Fruit fly (Drosophila melanogaster): ENCODE results near the gene CG6310.

CG6310 gene

dm6 chr3L:11074043-11074853 lies 4.6 kb upstream of the CG6310 start, which contains the start of the genes Pfdn2 and Noc1:
Gene Pfdn2 (minus strand): TSS chr3L:11074388.
Gene Noc1 (plus strand): TSS chr3L:11074769.
- TF ChIP-seq CG8478 (optimal IDR thresholded peaks at IDR 0.05) (no peak), usp (GFP tag; optimal IDR thresholded peaks at IDR 0.05) (no peak), pan (optimal IDR thresholded peaks at IDR 0.05) (no peak), psq (optimal IDR thresholded peaks at IDR 0.05) (no peak), EcR (GFP tag; optimal IDR thresholded peaks at IDR 0.05) (no peak), Dll (optimal IDR thresholded peaks at IDR 0.05) (no peak)

- TF ChIP-seq psq (optimal IDR thresholded peaks at IDR 0.05): no peak
- no peak for TF ChIP-seq Dll (optimal IDR thresholded peaks at IDR 0.05)
- TF ChIP-seq EcR (GFP tag; optimal IDR thresholded peaks at IDR 0.05): no peak
- no peak for TF ChIP-seq usp (GFP tag; optimal IDR thresholded peaks at IDR 0.05)
These were observed 1.4 kb upstream of the CG6310 start for dm6 chr3L:11071057-11071456.

- TF ChIP-seq usp (GFP tag; optimal IDR thresholded peaks at IDR 0.05) (no peak), pan (optimal IDR thresholded peaks at IDR 0.05) (no peak), Dll (optimal IDR thresholded peaks at IDR 0.05) (no peak), CG8478 (optimal IDR thresholded peaks at IDR 0.05) (no peak), psq (optimal IDR thresholded peaks at IDR 0.05) (no peak), EcR (GFP tag; optimal IDR thresholded peaks at IDR 0.05) (no peak)
These were observed 749 bp upstream of the CG6310 start, which contains the start of gene Mocs1 for dm6 chr3L:11070372-11070854. Gene Mocs1 (plus strand): TSS chr3L:11070526.

DNA sequence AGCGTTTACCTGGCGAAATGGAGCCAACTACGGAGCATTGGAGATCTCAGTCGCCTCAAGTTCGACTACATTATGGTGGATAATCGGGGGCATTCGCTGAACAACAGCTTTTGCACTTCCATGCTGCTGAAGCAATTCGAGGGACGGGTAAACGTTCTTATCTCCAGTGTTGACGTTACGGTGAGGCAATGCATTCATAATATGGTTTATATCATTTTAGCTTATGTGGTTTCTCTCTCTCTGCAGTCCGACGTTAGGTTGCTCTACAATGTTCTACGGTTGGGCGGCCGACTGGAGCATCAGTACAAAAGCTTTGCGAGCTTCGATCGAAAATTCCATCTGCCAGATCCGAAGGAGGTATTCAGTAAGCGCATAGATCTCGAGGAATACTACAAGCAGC lies 3.8 kb downstream of the CG6310 start:
- TF ChIP-seq usp (GFP tag; optimal IDR thresholded peaks at IDR 0.05): no peak
- no peak for TF ChIP-seq EcR (GFP tag; optimal IDR thresholded peaks at IDR 0.05)
- TF ChIP-seq psq (optimal IDR thresholded peaks at IDR 0.05): no peak

DNA sequence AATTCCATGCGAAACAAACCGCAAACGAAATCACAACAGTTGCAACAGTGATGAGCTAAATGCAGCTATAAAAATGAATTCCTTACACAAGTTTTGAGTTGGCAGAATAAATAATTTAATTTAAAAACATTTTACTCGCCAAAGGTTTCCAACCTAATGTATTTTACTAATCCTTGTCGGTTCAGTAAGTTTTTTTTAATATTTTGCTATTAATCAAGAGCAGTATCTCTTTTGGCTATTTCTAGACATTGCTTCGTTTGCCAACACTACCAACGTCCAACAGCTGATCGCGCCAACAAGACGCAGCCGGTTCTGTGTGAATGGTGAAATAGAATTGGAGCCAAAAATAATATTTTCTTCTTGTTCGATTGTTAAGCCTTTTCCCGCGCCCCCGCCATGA lies 5.0 kb downstream of the CG6310 start, which contains the start of the genes CG32075, CG45101 and SuUR:
Gene CG32075 (minus strand): TSS at position 253 of the 400 bp plus-strand sequence.
Gene CG45101 (plus strand): TSS at position 303 of the 400 bp plus-strand sequence.
Gene SuUR (plus strand): TSS at position 303 of the 400 bp plus-strand sequence.
- TF ChIP-seq CG8478 (optimal IDR thresholded peaks at IDR 0.05) (no peak), pan (optimal IDR thresholded peaks at IDR 0.05) (no peak), psq (optimal IDR thresholded peaks at IDR 0.05) (no peak), EcR (GFP tag; optimal IDR thresholded peaks at IDR 0.05) (no peak), Dll (optimal IDR thresholded peaks at IDR 0.05) (no peak), usp (GFP tag; optimal IDR thresholded peaks at IDR 0.05) (no peak)

- no peak for TF ChIP-seq usp (GFP tag; optimal IDR thresholded peaks at IDR 0.05)
- no peak for TF ChIP-seq CG8478 (optimal IDR thresholded peaks at IDR 0.05)
- no peak for TF ChIP-seq EcR (GFP tag; optimal IDR thresholded peaks at IDR 0.05)
- TF ChIP-seq Dll (optimal IDR thresholded peaks at IDR 0.05): no peak
- no peak for TF ChIP-seq psq (optimal IDR thresholded peaks at IDR 0.05)
- TF ChIP-seq pan (optimal IDR thresholded peaks at IDR 0.05): no peak
These were observed 7.2 kb downstream of the CG6310 start, which contains the start of gene CG32069 for dm6 chr3L:11062441-11062840. Gene CG32069 (minus strand): TSS chr3L:11062614.

dm6 chr3L:11061200-11061599 lies 8.5 kb downstream of the CG6310 start, which contains the start of the genes CG6321 and Blos2:
Gene CG6321 (minus strand): TSS chr3L:11061224.
Gene Blos2 (plus strand): TSS chr3L:11061571.
- TF ChIP-seq usp (GFP tag; optimal IDR thresholded peaks at IDR 0.05): no peak
- TF ChIP-seq pan (optimal IDR thresholded peaks at IDR 0.05): peak; percentile 87

DNA sequence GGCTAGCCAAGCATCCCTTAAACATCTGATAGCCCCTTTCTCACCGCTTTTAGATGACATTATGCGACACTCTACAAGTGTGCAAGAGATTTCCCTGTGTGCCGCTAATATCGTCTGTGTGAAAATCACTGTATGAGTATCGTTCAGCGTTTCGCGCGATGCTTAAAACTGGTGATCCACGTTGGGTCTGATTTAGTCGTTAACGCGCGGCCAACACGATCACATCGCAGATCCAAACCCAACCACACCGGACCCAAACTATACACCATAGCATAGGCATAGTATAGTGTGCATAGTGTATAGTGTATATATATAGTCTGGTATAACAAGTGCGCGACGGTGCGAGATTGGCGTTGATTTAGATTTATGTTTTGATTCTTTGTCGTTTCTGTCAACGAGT lies 15.8 kb downstream of the CG6310 start, which contains the start of gene CG7888:
Gene CG7888 (plus strand): TSS at position 193 of the 400 bp plus-strand sequence.
- TF ChIP-seq pan (optimal IDR thresholded peaks at IDR 0.05): no peak
- TF ChIP-seq CG8478 (optimal IDR thresholded peaks at IDR 0.05): no peak
- no peak for TF ChIP-seq EcR (GFP tag; optimal IDR thresholded peaks at IDR 0.05)
- TF ChIP-seq psq (optimal IDR thresholded peaks at IDR 0.05): no peak
- no peak for TF ChIP-seq Dll (optimal IDR thresholded peaks at IDR 0.05)
- TF ChIP-seq usp (GFP tag; optimal IDR thresholded peaks at IDR 0.05): no peak

dm6 chr3L:11052760-11053259 lies 16.9 kb downstream of the CG6310 start:
- TF ChIP-seq CG8478 (optimal IDR thresholded peaks at IDR 0.05) (no peak), usp (GFP tag; optimal IDR thresholded peaks at IDR 0.05) (no peak), EcR (GFP tag; optimal IDR thresholded peaks at IDR 0.05) (no peak)

DNA sequence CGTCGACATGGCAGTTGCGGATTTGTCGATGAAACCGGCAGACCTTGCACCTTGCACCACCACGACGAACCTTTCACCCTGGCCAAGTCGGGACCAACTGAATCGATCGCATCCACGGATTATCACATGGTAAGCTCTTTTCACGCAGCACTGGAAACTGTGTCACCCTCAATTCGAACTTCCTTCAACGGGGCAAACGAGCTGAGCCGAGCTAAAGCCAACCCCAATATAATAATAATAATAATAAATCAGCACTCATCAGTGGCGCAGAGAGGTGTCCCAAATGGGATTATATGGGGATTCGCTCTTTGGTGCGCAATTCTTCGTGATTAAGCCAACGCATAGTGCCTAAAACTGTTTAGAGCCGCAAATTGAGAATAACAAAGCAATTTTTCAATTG lies 18.4 kb downstream of the CG6310 start, which contains the start of gene CG43693:
Gene CG43693 (minus strand): TSS at position 101 of the 400 bp plus-strand sequence.
- TF ChIP-seq CG8478 (optimal IDR thresholded peaks at IDR 0.05): no peak
- TF ChIP-seq psq (optimal IDR thresholded peaks at IDR 0.05): no peak
- TF ChIP-seq Dll (optimal IDR thresholded peaks at IDR 0.05): no peak
- no peak for TF ChIP-seq usp (GFP tag; optimal IDR thresholded peaks at IDR 0.05)
- TF ChIP-seq EcR (GFP tag; optimal IDR thresholded peaks at IDR 0.05): no peak
- no peak for TF ChIP-seq pan (optimal IDR thresholded peaks at IDR 0.05)

DNA sequence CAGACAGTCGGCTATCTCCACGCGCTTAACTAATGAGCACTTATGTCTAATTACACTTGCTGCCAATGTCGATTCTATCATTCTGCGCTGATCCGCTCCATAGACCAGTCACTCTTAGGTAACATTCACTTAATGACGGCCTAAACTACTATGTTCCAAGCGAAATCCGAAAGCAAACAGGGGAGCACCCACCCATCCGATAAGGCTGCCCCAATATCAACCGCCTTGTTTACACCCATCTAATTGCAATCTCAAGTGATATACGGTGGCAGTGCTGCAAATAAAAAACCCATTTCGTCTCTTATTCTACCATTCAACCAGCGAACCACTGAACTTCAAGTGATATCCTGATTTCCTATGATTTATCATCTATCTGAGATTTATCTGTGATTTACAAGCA lies 20.2 kb downstream of the CG6310 start:
- TF ChIP-seq Dll (optimal IDR thresholded peaks at IDR 0.05): no peak
- TF ChIP-seq psq (optimal IDR thresholded peaks at IDR 0.05): no peak
- TF ChIP-seq usp (GFP tag; optimal IDR thresholded peaks at IDR 0.05): no peak
- no peak for TF ChIP-seq EcR (GFP tag; optimal IDR thresholded peaks at IDR 0.05)
- TF ChIP-seq CG8478 (optimal IDR thresholded peaks at IDR 0.05): no peak
- TF ChIP-seq pan (optimal IDR thresholded peaks at IDR 0.05): no peak

dm6 chr3L:11047877-11048276 lies 21.8 kb downstream of the CG6310 start:
- TF ChIP-seq psq (optimal IDR thresholded peaks at IDR 0.05): no peak
- TF ChIP-seq usp (GFP tag; optimal IDR thresholded peaks at IDR 0.05): no peak
- no peak for TF ChIP-seq CG8478 (optimal IDR thresholded peaks at IDR 0.05)
- TF ChIP-seq EcR (GFP tag; optimal IDR thresholded peaks at IDR 0.05): no peak
- no peak for TF ChIP-seq pan (optimal IDR thresholded peaks at IDR 0.05)
- TF ChIP-seq Dll (optimal IDR thresholded peaks at IDR 0.05): no peak
